Worm (Caenorhabditis elegans) whole organism, L2 larva: ENCODE data around the gene srv-26.

Experiments
- alr-1 ChIP-seq: fragments of 150-350 bp; optimal IDR thresholded peaks from 2 replicates; lab custom pipeline; 2014; ENCODE audit warnings: missing biosample characterization, missing genetic modification characterization
- nhr-25 ChIP-seq: fragments of 150-350 bp; sonication (generic microtip); optimal IDR thresholded peaks from 3 replicates; lab custom pipeline; 2014; ENCODE audit warnings: missing biosample characterization, missing genetic modification characterization

- TF ChIP-seq alr-1 (tag; lab: Kevin White, UChicago) (no peak), nhr-25 (no peak)
These were observed 22.3 kb downstream of the srv-26 start, which contains the start of gene sams-5 for ce11 chrIV:6279392-6279791.
